Fruit fly (Drosophila melanogaster): ENCODE data around the gene CG3598.

DNA sequence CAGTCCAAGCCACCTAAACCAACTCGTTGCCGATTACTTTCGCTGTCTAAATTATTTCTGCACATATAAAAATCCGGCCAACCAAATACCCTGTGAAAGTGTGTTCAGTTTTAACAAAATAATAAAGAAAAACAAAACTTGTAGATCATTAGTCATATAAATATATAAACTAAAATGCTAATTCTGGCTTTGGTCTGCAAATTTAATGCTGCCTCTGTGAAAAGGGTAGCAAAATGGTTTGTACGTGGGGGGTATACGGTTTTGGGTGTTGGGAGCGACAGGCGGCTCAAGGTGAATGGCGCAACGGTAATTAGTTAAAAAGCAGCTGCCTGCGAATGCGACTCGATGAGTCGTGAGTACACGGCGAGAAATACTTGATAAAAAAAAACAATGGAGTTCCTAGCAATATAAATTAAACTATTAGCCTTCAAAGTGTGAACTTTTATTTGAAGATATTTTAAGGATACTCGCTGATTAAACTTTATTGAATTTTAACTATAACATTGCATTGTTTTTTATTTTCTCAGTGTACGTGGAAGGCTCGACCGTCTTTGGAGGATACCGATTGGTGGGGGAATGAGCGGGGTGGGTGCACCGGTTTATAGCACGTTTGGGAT is 41.1 kb downstream of the CG3598 start:
- no peak for TF ChIP-seq insv (optimal IDR thresholded peaks at IDR 0.05)
- no peak for TF ChIP-seq ttk (optimal IDR thresholded peaks at IDR 0.05)
- no peak for TF ChIP-seq h (optimal IDR thresholded peaks at IDR 0.05)
- no peak for TF ChIP-seq psq (optimal IDR thresholded peaks at IDR 0.05)
